Worm (Caenorhabditis elegans) whole organism, late embryonic: ENCODE data around the gene mrpl-37.

ENCODE experiments used
- ama-1 ChIP-seq: fragments of 150-350 bp; optimal IDR thresholded peaks from 2 replicates; lab custom pipeline; 2014
- ets-4 ChIP-seq: sonication (generic microtip); optimal IDR thresholded peaks from 2 replicates; lab custom pipeline; 2016; ENCODE audit warnings: missing genetic modification characterization, missing compliant biosample characterization
- hlh-13 ChIP-seq: fragments of 200-800 bp; sonication (Bioruptor generic); optimal IDR thresholded peaks from 2 replicates; lab custom pipeline; 2018; ENCODE audit warnings: mild to moderate bottlenecking, missing genetic modification characterization, missing compliant biosample characterization
- pha-4 ChIP-seq: fragments of 150-350 bp; optimal IDR thresholded peaks from 2 replicates; lab custom pipeline; 2018; ENCODE audit warnings: missing biosample characterization, missing genetic modification reagents, missing genetic modification characterization
- rnt-1 ChIP-seq: sonication (generic microtip); optimal IDR thresholded peaks from 2 replicates; lab custom pipeline; 2016; ENCODE audit warnings: missing genetic modification characterization, missing compliant biosample characterization
- unc-42 ChIP-seq: sonication (generic microtip); optimal IDR thresholded peaks from 2 replicates; lab custom pipeline; 2016; ENCODE audit warnings: missing genotype, missing genetic modification characterization, missing compliant biosample characterization
- unc-86 ChIP-seq: sonication (generic microtip); optimal IDR thresholded peaks from 2 replicates; lab custom pipeline; 2016; ENCODE audit warnings: missing genetic modification characterization, missing compliant biosample characterization

DNA sequence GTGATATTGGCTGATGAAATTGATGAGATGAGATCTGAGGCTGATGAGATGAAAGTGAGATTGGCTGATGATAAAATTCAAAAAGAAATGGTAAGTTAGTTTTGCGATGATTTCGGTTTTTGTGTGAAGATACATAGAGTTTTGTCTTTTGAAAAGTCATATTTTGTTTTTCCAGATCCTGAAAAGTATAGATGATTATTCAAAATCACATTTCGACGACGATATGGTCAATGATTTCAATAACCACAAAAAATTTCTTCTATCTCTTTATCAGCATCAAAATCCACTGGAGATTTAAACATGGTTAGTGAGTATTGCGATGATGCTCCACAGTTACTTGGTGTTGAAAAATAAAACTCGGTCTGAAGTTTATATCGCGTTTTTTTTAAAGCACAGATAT, 26.0 kb upstream of the mrpl-37 start, which contains the start of gene csp-1:
- TF ChIP-seq ets-4: no peak
- no peak for TF ChIP-seq pha-4 (tag; lab: Kevin White, UChicago)
- TF ChIP-seq rnt-1 (tag; lab: Kevin White, UChicago): no peak
- TF ChIP-seq hlh-13 (GFP tag; lab: Kevin White, UChicago): no peak
- TF ChIP-seq unc-42 (tag; lab: Kevin White, UChicago): no peak
- TF ChIP-seq ama-1: no peak
- no peak for TF ChIP-seq unc-86
